Worm (Caenorhabditis elegans): ENCODE measurements around the gene chil-10.

The chil-10 gene

DNA sequence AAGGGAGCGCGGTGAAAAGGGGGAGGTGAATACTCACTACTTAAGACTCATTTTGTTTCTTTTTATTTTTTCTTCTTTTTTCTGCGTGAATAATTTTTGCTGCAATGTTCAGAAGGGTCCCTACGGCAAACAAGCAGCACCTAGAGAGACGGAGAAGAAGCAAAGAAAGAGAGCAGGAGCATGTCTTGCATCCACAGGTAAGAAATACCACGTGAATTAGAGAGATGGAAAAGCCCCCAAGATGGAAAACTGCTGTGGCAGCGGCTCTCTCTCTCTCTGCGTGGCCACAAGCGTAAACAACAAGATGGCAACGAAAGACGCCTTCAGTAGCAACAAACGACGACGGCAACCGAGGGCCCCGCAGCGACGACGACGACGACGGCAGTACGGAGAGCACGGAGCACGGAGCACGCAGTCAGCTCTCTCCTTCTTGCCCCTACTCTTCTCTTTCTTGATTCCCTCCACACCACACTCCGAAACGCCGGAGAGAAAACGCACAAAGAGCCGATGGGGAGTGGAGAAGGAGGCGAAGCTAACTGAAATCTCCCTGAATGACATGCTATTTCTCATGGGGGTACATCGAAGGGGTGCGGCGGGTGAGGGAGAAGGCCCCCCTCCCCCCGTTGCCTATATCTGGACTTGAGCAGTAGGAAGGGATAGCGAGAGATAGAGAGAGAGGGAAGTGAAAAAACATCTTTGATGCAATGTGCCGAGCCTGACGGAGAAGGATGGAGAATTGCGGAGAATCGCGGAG lies 35.1 kb downstream of the chil-10 start:
- TF ChIP-seq syd-9 (tag; optimal IDR thresholded peaks at IDR 0.05) (peak; percentile 38), tbx-2 (tag; optimal IDR thresholded peaks at IDR 0.05) (peak; percentile 81), ceh-31 (tag; optimal IDR thresholded peaks at IDR 0.05) (peak; percentile 88), unc-42 (tag; optimal IDR thresholded peaks at IDR 0.05) (peak; percentile 73), sox-4 (tag; optimal IDR thresholded peaks at IDR 0.05) (no peak), madf-2 (tag; optimal IDR thresholded peaks at IDR 0.05) (peak; percentile 33), dve-1 (tag; optimal IDR thresholded peaks at IDR 0.05) (no peak), C08G9.2 (tag; optimal IDR thresholded peaks at IDR 0.05) (peak; percentile 55), unc-86 (tag; optimal IDR thresholded peaks at IDR 0.05) (peak; percentile 31), rnt-1 (tag; optimal IDR thresholded peaks at IDR 0.05) (peak; percentile 30), ceh-24 (tag; optimal IDR thresholded peaks at IDR 0.05) (no peak), tbx-7 (tag; optimal IDR thresholded peaks at IDR 0.05) (peak; percentile 39), ttx-3 (tag; optimal IDR thresholded peaks at IDR 0.05) (no peak), mec-3 (tag; optimal IDR thresholded peaks at IDR 0.05; ENCODE audit: borderline replicate concordance) (peak; percentile 57), T23F11.4 (GFP tag; optimal IDR thresholded peaks at IDR 0.05) (peak; percentile 8), Y22D7AL.16 (tag; optimal IDR thresholded peaks at IDR 0.05) (no peak), K09A11.1 (tag; optimal IDR thresholded peaks at IDR 0.05; ENCODE audit: insufficient read depth) (peak; percentile 48), lim-6 (tag; optimal IDR thresholded peaks at IDR 0.05) (peak; percentile 34), unc-3 (GFP tag; conservative IDR thresholded peaks at IDR 0.05) (no peak), unc-3 (tag; optimal IDR thresholded peaks at IDR 0.05) (peak; percentile 44), ceh-19 (GFP tag; optimal IDR thresholded peaks at IDR 0.05) (peak; percentile 50), nhr-232 (tag; optimal IDR thresholded peaks at IDR 0.05) (no peak), pqm-1 (tag; optimal IDR thresholded peaks at IDR 0.05) (no peak), fkh-6 (tag; optimal IDR thresholded peaks at IDR 0.05) (peak; percentile 37), nfya-1 (tag; optimal IDR thresholded peaks at IDR 0.05) (peak; percentile 60), ceh-14 (tag; optimal IDR thresholded peaks at IDR 0.05) (peak; percentile 76), pros-1 (tag; optimal IDR thresholded peaks at IDR 0.05) (peak; percentile 81), sdc-2 (tag; optimal IDR thresholded peaks at IDR 0.05) (peak; percentile 71), ref-2 (tag; optimal IDR thresholded peaks at IDR 0.05) (peak; percentile 77), ceh-34 (tag; optimal IDR thresholded peaks at IDR 0.05) (peak; percentile 82), ceh-48 (tag; optimal IDR thresholded peaks at IDR 0.05) (peak; percentile 26), ceh-18 (tag; optimal IDR thresholded peaks at IDR 0.05) (peak; percentile 90), F13H6.1 (tag; optimal IDR thresholded peaks at IDR 0.05) (peak; percentile 60), dmd-4 (tag; optimal IDR thresholded peaks at IDR 0.05; ENCODE audit: borderline replicate concordance) (peak; percentile 44), ceh-22 (tag; optimal IDR thresholded peaks at IDR 0.05) (no peak), hlh-8 (tag; optimal IDR thresholded peaks at IDR 0.05) (peak; percentile 31)

DNA sequence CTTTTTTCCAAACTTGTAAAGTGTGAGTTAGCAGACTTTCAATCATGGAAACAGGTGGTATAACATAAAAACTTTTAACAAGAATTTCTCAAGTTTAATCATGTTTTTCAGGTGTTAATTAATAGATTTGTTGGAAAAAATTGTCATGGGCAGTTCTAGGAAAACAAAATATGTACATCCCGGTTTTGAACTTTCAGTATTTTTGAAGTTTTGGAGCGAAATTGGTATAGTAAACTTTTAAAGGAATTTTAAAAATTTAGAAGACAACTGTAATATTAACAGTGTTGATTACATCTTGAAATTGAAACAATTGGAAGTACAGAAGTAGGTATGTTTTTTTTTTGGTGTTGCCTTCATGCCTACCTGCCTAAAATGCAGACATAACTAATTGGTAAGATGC lies 37.0 kb downstream of the chil-10 start:
- TF ChIP-seq ceh-14 (tag; optimal IDR thresholded peaks at IDR 0.05): no peak
- no peak for TF ChIP-seq ceh-19 (GFP tag; optimal IDR thresholded peaks at IDR 0.05)
- no peak for TF ChIP-seq eyg-1 (tag; optimal IDR thresholded peaks at IDR 0.05)
- no peak for TF ChIP-seq unc-42 (tag; optimal IDR thresholded peaks at IDR 0.05)
- TF ChIP-seq nhr-232 (tag; optimal IDR thresholded peaks at IDR 0.05): no peak
- no peak for TF ChIP-seq ceh-18 (tag; optimal IDR thresholded peaks at IDR 0.05)
- no peak for TF ChIP-seq sox-2 (GFP tag; IDR thresholded peaks at IDR 0.05)
- no peak for TF ChIP-seq hlh-6 (tag; optimal IDR thresholded peaks at IDR 0.05)
- no peak for TF ChIP-seq hlh-15 (tag; optimal IDR thresholded peaks at IDR 0.05)
- no peak for TF ChIP-seq unc-3 (GFP tag; conservative IDR thresholded peaks at IDR 0.05)
- no peak for TF ChIP-seq unc-3 (tag; optimal IDR thresholded peaks at IDR 0.05)
- TF ChIP-seq che-1 (tag; optimal IDR thresholded peaks at IDR 0.05): no peak
- no peak for TF ChIP-seq ceh-24 (tag; optimal IDR thresholded peaks at IDR 0.05)
- no peak for TF ChIP-seq pqm-1 (tag; optimal IDR thresholded peaks at IDR 0.05)
- TF ChIP-seq elt-2 (tag; optimal IDR thresholded peaks at IDR 0.05): no peak
- no peak for TF ChIP-seq lin-11 (tag; optimal IDR thresholded peaks at IDR 0.05)
- TF ChIP-seq ceh-2 (tag; optimal IDR thresholded peaks at IDR 0.05): no peak
- TF ChIP-seq dmd-4 (tag; optimal IDR thresholded peaks at IDR 0.05; ENCODE audit: borderline replicate concordance): no peak
- TF ChIP-seq Y22D7AL.16 (tag; optimal IDR thresholded peaks at IDR 0.05): no peak

All from whole organism, late embryonic.